Worm (Caenorhabditis elegans) whole organism, mixed stage, embryonic: ENCODE measurements around the gene klp-19.

ENCODE experiments used
- bed-3 ChIP-seq: fragments of 200-800 bp; sonication (Bioruptor generic); optimal IDR thresholded peaks from 3 replicates; lab custom pipeline; 2018; ENCODE audit warnings: mild to moderate bottlenecking, missing genetic modification characterization, moderate library complexity, missing compliant biosample characterization
- blmp-1 ChIP-seq: fragments of 150-350 bp; optimal IDR thresholded peaks from 2 replicates; lab custom pipeline; 2014; ENCODE audit warnings: missing biosample characterization, missing genetic modification characterization
- elt-1 ChIP-seq: sonication (generic microtip); optimal IDR thresholded peaks from 2 replicates; lab custom pipeline; 2017; ENCODE audit warnings: missing genetic modification characterization, mild to moderate bottlenecking, missing compliant biosample characterization, antibody characterized with exemption, moderate library complexity, borderline replicate concordance; ENCODE audit not compliant: insufficient read depth
- elt-3 ChIP-seq: fragments of 150-350 bp; optimal IDR thresholded peaks from 2 replicates; lab custom pipeline; 2014; ENCODE audit warnings: missing biosample characterization, missing genetic modification characterization
- hlh-1 ChIP-seq: fragments of 150-350 bp; optimal IDR thresholded peaks from 2 replicates; lab custom pipeline; 2014; ENCODE audit warnings: missing biosample characterization, missing genetic modification reagents, missing genetic modification characterization
- lin-13 ChIP-seq: fragments of 150-350 bp; optimal IDR thresholded peaks from 2 replicates; lab custom pipeline; 2014; ENCODE audit warnings: missing biosample characterization, missing genetic modification characterization
- lsy-2 ChIP-seq: fragments of 150-350 bp; optimal IDR thresholded peaks from 2 replicates; lab custom pipeline; 2014; ENCODE audit warnings: missing biosample characterization, missing genetic modification characterization
- nhr-237 ChIP-seq: fragments of 150-350 bp; optimal IDR thresholded peaks from 2 replicates; lab custom pipeline; 2014; ENCODE audit warnings: missing biosample characterization, missing genetic modification characterization
- nhr-28 ChIP-seq: fragments of 150-350 bp; optimal IDR thresholded peaks from 2 replicates; lab custom pipeline; 2014; ENCODE audit warnings: missing biosample characterization, missing genetic modification characterization
- nhr-76 ChIP-seq: sonication (generic microtip); optimal IDR thresholded peaks from 2 replicates; lab custom pipeline; 2017; ENCODE audit warnings: missing biosample characterization, missing genetic modification characterization
- pha-4 ChIP-seq: fragments of 150-350 bp; optimal IDR thresholded peaks from 2 replicates; lab custom pipeline; 2018; ENCODE audit warnings: missing biosample characterization, missing genetic modification reagents, missing genetic modification characterization
- snpc-4 ChIP-seq: fragments of 150-350 bp; optimal IDR thresholded peaks from 2 replicates; lab custom pipeline; 2014; ENCODE audit warnings: missing biosample characterization, missing genetic modification characterization
- unc-62 ChIP-seq: fragments of 150-350 bp; optimal IDR thresholded peaks from 2 replicates; lab custom pipeline; 2014; ENCODE audit warnings: missing biosample characterization, missing genetic modification reagents, missing genetic modification characterization
- ztf-11 ChIP-seq: fragments of 150-350 bp; optimal IDR thresholded peaks from 2 replicates; lab custom pipeline; 2014; ENCODE audit warnings: missing biosample characterization, missing genetic modification characterization

- no peak for TF ChIP-seq pha-4 (tag; lab: Kevin White, UChicago)
- no peak for TF ChIP-seq bed-3
- no peak for TF ChIP-seq hlh-1
- no peak for TF ChIP-seq lin-13
- TF ChIP-seq elt-1: no peak
- TF ChIP-seq nhr-28 (tag; lab: Kevin White, UChicago): no peak
- no peak for TF ChIP-seq ztf-11 (tag; lab: Kevin White, UChicago)
- no peak for TF ChIP-seq nhr-76
- TF ChIP-seq lsy-2 (tag; lab: Kevin White, UChicago): no peak
- no peak for TF ChIP-seq unc-62 (GFP tag; lab: Kevin White, UChicago)
- no peak for TF ChIP-seq blmp-1
- no peak for TF ChIP-seq snpc-4 (tag; lab: Kevin White, UChicago)
- no peak for TF ChIP-seq nhr-237 (tag; lab: Kevin White, UChicago)
- no peak for TF ChIP-seq elt-3 (tag; lab: Kevin White, UChicago)
Observed at ce11 chrIII:13272788-13273187, 34.3 kb downstream of the klp-19 start.
